Worm (Caenorhabditis elegans) whole organism, L3 larva: ENCODE measurements around the gene ung-1.

Experiments used
- aly-2 ChIP-seq: fragments of 150-350 bp; optimal IDR thresholded peaks from 2 replicates; lab custom pipeline; 2014; ENCODE audit warnings: missing biosample characterization, missing genetic modification characterization
- ama-1 ChIP-seq: fragments of 150-350 bp; optimal IDR thresholded peaks from 2 replicates; lab custom pipeline; 2018
- ceh-28 ChIP-seq: fragments of 150-350 bp; optimal IDR thresholded peaks from 2 replicates; lab custom pipeline; 2014; ENCODE audit warnings: missing biosample characterization, missing genetic modification reagents, missing genetic modification characterization
- fkh-2 ChIP-seq: fragments of 150-350 bp; optimal IDR thresholded peaks from 2 replicates; lab custom pipeline; 2014; ENCODE audit warnings: missing biosample characterization, missing genetic modification reagents, missing genetic modification characterization
- lin-15B ChIP-seq: fragments of 150-350 bp; optimal IDR thresholded peaks from 2 replicates; lab custom pipeline; 2014; ENCODE audit warnings: missing biosample characterization, missing genetic modification characterization
- mml-1 ChIP-seq: fragments of 150-350 bp; sonication (generic microtip); optimal IDR thresholded peaks from 3 replicates; lab custom pipeline; 2014; ENCODE audit warnings: missing biosample characterization, missing genetic modification characterization
- nhr-12 ChIP-seq: fragments of 150-350 bp; optimal IDR thresholded peaks from 2 replicates; lab custom pipeline; 2014; ENCODE audit warnings: missing biosample characterization, missing genetic modification characterization
- nhr-23 ChIP-seq: fragments of 150-350 bp; optimal IDR thresholded peaks from 2 replicates; lab custom pipeline; 2014; ENCODE audit warnings: missing biosample characterization, missing genetic modification reagents, missing genetic modification characterization
- nhr-28 ChIP-seq: fragments of 150-350 bp; optimal IDR thresholded peaks from 2 replicates; lab custom pipeline; 2014; ENCODE audit warnings: missing biosample characterization, missing genetic modification characterization
- tbx-2 ChIP-seq: sonication (generic microtip); optimal IDR thresholded peaks from 2 replicates; lab custom pipeline; 2016; ENCODE audit warnings: mild to moderate bottlenecking, missing genetic modification characterization, missing compliant biosample characterization
- unc-39 ChIP-seq: sonication (generic microtip); optimal IDR thresholded peaks from 4 replicates; lab custom pipeline; 2017; ENCODE audit warnings: missing biosample characterization, missing genetic modification characterization
- unc-62 ChIP-seq: fragments of 150-350 bp; sonication (generic microtip); optimal IDR thresholded peaks from 4 replicates; lab custom pipeline; 2014; ENCODE audit warnings: missing biosample characterization, missing genetic modification reagents, missing genetic modification characterization
- ztf-11 ChIP-seq: fragments of 150-350 bp; optimal IDR thresholded peaks from 2 replicates; lab custom pipeline; 2014; ENCODE audit warnings: missing biosample characterization, missing genetic modification characterization

ce11 chrIII:12017999-12018398 is 44.1 kb upstream of the ung-1 start:
- TF ChIP-seq mml-1 (tag; lab: Kevin White, UChicago) (no peak), nhr-28 (tag; lab: Kevin White, UChicago) (no peak), ztf-11 (tag; lab: Kevin White, UChicago) (no peak), unc-62 (GFP tag; lab: Kevin White, UChicago) (no peak), fkh-2 (tag; lab: Kevin White, UChicago) (no peak), tbx-2 (tag; lab: Kevin White, UChicago) (no peak), ama-1 (peak; percentile 73), unc-39 (tag; lab: Kevin White, UChicago) (no peak), aly-2 (tag; lab: Kevin White, UChicago) (no peak), lin-15B (tag; lab: Kevin White, UChicago) (no peak), ceh-28 (tag; lab: Kevin White, UChicago) (no peak), nhr-23 (tag; lab: Kevin White, UChicago) (no peak), nhr-12 (tag; lab: Kevin White, UChicago) (no peak)
